Fruit fly (Drosophila melanogaster) ovary, adult (tissue): ENCODE results near the gene CG13631.

Source experiments
- CG17801 ChIP-seq: fragments of 200-800 bp; optimal IDR thresholded peaks from 2 replicates; lab custom pipeline; 2019; ENCODE audit warnings: missing biosample characterization, mild to moderate bottlenecking, missing genetic modification characterization, moderate library complexity; ENCODE audit not compliant: partially characterized antibody

The CG13631 gene

DNA sequence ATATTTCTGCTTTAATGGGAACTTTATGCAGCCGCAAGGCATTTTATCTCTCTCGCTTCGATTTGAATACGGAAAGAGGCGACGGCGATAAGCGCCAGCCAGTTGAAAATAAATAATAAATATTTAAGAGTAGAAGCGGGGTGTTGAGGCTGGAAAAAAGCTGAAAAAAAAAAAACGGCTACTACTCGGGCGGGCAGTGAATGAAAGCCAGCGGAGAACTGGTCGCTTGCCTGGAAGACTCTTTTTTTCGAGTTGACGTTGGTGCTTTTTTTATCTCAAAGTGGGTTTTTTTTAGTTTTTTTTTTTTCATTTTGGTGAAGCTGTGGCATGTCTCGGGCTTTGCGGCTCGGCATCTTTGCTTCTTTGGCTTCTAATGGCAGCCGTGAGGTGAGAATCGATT lies 4.3 kb downstream of the CG13631 start:
- TF ChIP-seq CG17801 (GFP tag; lab: Kevin White, UChicago): no peak

DNA sequence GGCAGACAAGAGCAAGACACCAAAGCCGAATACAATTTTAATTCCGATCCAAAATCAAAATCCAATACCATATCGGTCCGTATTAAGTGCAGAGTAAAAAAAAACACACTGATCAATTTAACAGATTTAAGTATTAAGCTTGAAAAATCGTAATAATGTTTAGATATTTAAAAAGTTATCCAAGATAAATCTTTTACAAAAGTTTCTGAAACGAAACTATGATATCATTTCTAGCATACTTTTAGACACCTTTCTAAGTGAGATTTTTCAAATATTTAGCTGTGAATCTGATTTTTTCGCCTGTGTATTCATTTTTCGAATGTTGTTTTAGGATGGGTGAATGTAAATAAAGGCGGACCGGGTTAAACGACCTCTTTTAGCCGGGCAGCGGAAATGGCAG lies 8.0 kb downstream of the CG13631 start:
- TF ChIP-seq CG17801 (GFP tag; lab: Kevin White, UChicago): no peak

DNA sequence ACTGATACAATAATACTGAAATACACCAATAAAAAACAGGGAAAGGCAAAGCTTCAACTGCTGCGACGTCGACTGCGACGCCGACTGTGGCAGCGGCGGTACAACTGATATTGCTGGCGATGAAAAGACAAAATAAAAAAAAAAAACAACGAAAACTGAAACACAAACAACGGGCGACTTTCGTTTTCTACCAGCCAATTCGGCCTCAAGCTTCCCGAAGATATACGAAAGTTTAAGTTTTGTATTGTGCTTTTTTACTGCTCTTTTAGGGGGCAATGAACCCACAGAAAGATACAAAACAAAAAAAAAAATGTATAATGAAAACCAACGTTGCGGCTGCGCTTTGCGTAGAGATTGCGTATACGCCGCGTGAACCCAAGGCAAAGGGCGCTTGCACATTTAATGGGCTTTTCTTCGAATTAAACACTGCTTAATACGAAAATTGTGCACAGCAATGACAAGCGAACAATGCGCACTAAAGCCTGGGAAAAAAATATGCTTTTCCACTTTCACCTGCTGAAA lies 9.1 kb downstream of the CG13631 start:
- TF ChIP-seq CG17801 (GFP tag; lab: Kevin White, UChicago): no peak

DNA sequence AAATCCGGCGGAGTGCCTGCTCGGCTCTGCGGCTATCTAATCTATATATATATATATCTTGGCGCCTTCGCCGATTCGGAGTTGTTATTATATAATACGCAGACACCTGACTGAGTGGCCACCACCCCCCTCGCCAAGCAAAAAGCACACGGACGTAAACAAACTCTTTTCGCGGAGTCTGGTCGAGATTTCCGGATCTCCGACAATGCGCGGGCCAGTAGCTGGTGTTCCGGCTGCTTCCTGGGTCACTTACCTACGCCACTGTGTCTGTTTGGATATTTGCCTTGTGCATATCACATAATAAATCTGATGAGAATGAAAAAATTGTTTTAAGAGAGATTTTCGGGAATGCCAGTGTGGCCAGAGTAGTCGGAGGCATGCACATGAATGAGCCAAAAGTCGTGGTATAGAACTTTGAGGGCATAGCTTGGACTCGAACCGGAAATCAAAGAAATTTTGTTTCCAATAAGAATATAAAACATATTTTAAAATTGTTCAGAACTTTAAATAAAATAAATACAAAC lies 18.0 kb downstream of the CG13631 start, which contains the start of gene CG5805:
TSS of gene CG5805 (minus strand) at position 380 of the 524 bp plus-strand sequence.
- peak; percentile 56 for TF ChIP-seq CG17801 (GFP tag; lab: Kevin White, UChicago)

DNA sequence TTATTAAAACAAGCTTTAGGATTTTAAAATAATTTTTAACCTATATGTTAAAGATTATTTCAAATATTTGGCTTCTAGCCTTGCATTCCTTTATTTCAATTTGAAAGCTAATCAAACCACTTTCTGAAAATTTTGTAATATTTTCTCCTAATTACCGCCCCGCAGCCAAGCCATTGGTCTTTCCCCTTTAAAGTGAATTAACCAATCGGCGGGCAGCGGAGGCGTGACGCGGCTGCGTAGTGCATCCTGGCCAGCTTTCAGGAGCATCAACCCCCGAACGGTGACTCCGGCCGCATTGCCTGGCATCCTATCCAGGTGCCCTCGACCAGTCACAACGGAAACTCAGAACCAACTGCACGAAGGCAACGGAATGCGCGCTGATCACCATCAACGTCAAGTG lies 18.6 kb downstream of the CG13631 start, which contains the start of gene Ets96B:
TSS of gene Ets96B (plus strand) at position 321 of the 400 bp plus-strand sequence.
- TF ChIP-seq CG17801 (GFP tag; lab: Kevin White, UChicago): no peak

DNA sequence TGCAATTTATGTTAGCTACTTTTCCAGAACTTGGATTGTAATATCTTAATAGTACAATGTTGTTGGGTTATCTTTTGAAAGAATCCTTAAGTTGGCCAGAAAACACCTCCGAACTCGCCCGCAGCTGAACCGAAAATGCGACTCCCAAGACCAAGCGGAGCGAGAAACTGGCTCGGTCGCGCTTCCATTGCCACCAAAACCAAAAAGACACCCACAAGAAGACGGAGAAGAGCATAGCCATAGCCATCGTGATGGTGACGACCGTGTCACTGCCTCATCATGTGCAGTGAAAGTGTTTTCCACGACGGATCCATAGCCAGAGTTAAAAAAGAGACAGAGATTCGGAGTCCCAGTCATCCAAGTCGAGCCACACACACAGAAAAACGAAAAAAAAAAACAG lies 20.9 kb downstream of the CG13631 start, which contains the start of gene CG13634:
TSS of gene CG13634 (minus strand) at position 101 of the 400 bp plus-strand sequence.
- no peak for TF ChIP-seq CG17801 (GFP tag; lab: Kevin White, UChicago)

DNA sequence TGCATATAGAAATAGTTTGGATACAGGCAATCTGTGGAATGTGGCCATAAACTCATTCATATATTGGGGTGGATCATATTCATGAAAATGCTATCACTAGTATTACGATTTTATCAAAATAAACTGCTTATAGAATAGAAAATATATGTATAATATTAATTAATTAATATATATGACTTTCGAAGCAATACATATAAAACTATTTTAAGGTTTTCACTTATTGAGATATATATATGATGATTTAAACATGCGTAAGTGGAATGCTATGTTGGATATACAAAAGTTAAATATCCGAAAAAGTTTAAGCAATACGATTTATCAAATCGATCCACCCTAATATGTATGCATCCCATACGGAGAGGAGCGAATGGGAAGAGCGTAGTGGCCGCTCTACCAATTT lies 29.4 kb downstream of the CG13631 start:
- no peak for TF ChIP-seq CG17801 (GFP tag; lab: Kevin White, UChicago)

DNA sequence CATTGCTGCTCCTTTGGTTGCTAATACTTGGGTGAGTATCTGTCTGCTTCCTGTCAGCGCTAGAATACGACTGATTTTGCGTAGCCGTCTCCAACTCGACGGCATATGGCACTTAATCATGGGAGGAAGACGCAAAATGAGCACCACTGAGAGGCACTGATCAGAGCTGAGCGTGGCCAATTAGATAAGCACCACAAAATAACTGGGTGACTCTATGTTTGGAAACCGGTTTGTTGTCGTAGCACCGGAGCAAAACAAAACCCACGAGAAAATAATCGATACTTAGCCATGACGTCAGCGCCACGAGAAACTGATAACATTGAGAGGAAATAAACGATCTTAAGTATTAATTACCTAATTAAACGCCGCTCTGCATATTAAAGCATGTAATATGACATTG lies 30.4 kb downstream of the CG13631 start, which contains the start of gene Ude:
TSS of gene Ude (minus strand) at position 166 of the 400 bp plus-strand sequence.
- no peak for TF ChIP-seq CG17801 (GFP tag; lab: Kevin White, UChicago)

DNA sequence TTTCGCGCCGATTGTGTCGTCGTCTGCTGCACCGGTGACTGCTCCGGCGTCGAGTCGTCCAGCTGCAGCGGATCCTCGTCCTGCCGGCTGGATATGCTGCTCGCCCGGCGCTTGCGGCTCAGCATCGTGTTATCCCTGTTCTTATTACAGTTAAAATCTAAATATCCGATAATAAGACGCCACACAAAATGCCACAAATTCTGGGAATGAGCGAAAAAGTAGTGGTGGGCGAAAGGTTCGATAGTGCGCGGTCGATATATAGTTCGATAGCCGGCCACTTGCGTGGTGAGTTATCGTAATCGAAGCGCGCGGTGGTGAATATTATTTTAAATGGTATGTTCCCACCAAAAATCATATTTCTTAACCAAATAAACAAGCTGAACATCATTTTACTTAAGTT lies 35.9 kb downstream of the CG13631 start, which contains the start of gene polybromo:
TSS of gene polybromo (minus strand) at position 212 of the 400 bp plus-strand sequence.
- TF ChIP-seq CG17801 (GFP tag; lab: Kevin White, UChicago): no peak

DNA sequence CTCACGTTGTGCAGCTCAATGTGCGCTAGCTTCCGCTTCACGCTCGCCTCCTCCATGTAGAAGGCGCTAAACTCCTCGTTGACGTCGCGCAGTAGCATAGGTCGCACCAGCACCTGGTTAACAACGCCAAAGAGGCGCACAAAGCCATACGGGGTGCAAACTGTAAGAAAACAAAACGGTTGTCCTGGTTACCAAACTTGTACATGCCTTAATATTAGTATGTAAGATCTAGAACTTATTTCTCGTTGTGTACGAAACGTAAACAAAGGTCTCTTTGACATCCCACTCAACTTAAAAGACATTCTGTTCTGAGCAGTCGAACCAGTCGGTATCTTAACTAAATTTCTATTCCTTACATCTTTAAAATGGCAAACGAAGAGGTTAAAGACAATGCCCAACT lies 38.2 kb downstream of the CG13631 start, which contains the start of gene CG6980:
TSS of gene CG6980 (plus strand) at position 301 of the 400 bp plus-strand sequence.
- TF ChIP-seq CG17801 (GFP tag; lab: Kevin White, UChicago): no peak

DNA sequence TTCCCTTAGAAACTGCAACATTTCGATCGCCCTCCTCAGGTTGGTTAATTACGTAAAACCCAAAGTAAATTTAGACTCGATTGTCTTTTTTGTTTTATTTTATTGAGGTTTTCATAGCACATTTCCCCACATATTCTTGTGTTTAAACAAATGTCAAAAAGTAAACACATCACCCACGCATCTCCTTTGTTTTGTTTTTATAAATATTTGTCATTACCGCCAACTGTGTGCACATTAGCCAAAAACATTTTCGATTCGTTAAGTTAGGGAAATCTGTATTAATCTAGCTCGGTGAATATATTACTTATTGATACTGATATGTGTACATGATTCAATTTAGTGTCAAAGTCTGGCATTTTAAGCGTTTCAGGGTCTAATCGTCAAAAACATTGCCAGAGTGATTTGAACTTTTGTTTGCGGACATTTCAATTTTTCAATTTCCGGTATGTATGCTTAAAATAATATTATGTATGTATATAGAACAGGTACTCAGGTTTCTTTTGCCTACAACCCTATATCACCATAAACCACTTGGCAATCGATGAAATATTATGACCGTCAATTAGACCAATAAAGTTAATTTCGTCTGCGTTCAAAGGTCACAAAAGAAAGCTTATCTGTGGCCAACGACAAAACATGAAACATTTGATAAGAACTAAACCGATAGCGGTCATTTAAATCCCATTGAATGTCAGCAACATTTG lies 40.6 kb downstream of the CG13631 start:
- no peak for TF ChIP-seq CG17801 (GFP tag; lab: Kevin White, UChicago)

DNA sequence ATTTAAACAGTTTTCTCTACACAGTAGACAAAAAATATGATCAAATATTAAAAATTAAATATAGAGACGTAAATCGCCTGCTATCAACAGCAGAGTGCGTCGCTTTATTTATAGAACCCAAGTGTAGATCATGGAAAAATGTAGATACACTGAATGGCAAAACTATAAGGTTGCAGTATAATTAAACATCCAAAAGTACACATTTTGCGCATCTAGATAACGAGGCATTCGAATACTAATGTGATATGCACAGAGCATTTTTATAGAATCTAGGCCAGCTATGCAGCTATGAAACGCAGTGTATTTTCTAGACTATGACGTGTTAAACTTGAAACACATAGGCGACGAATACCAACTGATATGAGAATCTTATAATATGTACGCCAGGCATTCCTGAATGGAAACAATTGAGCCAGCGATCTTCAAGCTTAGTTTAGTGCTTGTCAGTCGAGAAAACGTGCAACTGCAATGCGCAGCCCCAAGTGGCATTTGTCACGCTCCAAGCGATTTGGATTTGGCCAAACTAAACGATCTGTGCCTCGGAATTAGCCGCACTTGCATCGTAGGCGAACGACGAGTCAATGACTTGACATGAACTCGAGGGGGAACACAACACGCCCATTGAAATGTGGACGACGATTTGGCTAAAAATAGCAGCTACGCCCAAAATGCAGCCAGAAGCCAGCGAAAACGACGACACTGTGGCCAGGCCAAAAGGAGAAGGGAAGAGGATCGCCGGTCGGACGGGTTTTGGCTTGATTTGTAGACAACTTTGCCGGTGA lies 41.9 kb downstream of the CG13631 start:
- TF ChIP-seq CG17801 (GFP tag; lab: Kevin White, UChicago): peak; percentile 73

DNA sequence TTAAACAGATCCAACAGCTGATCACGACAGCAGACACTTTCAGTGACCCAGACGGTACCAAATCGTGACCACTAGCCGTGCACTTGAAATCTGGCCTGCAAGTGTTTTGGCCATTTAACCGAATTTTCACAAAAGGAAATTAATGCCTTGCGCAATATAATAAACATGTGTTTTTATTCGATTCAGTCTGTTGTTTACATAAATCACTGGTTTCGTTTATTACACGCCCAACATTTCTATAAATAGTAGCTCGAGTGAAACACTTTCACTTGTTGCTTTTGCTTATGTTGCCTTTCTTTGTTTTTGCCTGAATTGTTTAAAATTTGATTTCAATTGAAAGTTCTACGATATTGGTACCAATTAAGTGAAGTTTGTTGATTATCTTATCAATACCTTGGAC lies 43.2 kb downstream of the CG13631 start:
- no peak for TF ChIP-seq CG17801 (GFP tag; lab: Kevin White, UChicago)

DNA sequence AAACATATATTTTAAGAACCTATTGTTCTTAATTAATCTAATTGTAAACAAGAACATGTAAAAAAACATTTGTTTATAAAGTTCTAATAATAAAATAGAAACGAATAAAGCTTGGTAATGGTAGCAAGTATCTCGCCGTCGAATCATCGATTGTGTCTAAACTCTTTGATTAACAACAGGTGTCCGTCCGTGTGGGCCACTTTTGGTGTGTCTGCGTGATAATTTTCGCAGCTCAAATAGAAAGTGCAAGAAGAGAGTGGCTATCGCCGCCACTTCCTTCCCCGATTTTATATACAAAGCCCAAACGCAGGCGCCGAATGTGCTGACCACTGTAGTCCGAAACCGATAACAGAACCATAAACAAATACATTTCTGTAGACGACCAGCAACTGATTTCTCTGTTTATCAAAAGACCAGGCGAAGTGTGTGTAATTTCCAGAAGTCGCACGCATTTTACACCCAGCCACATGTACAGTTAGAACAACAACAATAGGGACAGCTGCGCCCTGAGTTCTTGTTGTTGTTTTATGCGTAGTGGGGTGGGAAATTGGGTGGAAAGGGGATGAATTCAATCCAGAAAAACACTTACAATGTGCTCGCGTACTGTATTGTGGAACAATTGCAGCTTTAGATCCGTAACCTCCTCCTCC lies 44.0 kb downstream of the CG13631 start:
- TF ChIP-seq CG17801 (GFP tag; lab: Kevin White, UChicago): no peak
